Worm (Caenorhabditis elegans) whole organism, late embryonic: Measurements from ENCODE around the gene cyn-11.

Experiments
- F13H6.1 ChIP-seq: sonication (generic microtip); optimal IDR thresholded peaks from 2 replicates; lab custom pipeline; 2016; ENCODE audit warnings: missing genetic modification characterization, missing compliant biosample characterization
- K09A11.1 ChIP-seq: sonication (generic microtip); optimal IDR thresholded peaks from 2 replicates; lab custom pipeline; 2017; ENCODE audit warnings: antibody characterized with exemption, mild to moderate bottlenecking, missing genetic modification characterization, missing compliant biosample characterization; ENCODE audit not compliant: insufficient read depth
- T23F11.4 ChIP-seq: fragments of 200-800 bp; sonication (Bioruptor generic); optimal IDR thresholded peaks from 2 replicates; lab custom pipeline; 2018; ENCODE audit warnings: mild to moderate bottlenecking, missing genetic modification characterization, missing compliant biosample characterization
- Y22D7AL.16 ChIP-seq: sonication (generic microtip); optimal IDR thresholded peaks from 2 replicates; lab custom pipeline; 2016; ENCODE audit warnings: missing genetic modification characterization, missing compliant biosample characterization
- ahr-1 ChIP-seq: sonication (generic microtip); optimal IDR thresholded peaks from 2 replicates; lab custom pipeline; 2016; ENCODE audit warnings: missing genetic modification characterization, missing compliant biosample characterization
- ceh-14 ChIP-seq: sonication (generic microtip); optimal IDR thresholded peaks from 2 replicates; lab custom pipeline; 2016; ENCODE audit warnings: missing genotype, missing genetic modification characterization, missing compliant biosample characterization
- ceh-18 ChIP-seq: sonication (generic microtip); optimal IDR thresholded peaks from 2 replicates; lab custom pipeline; 2016; ENCODE audit warnings: missing genetic modification characterization, missing compliant biosample characterization
- ceh-2 ChIP-seq: sonication (generic microtip); optimal IDR thresholded peaks from 2 replicates; lab custom pipeline; 2016; ENCODE audit warnings: missing genotype, missing genetic modification characterization, missing compliant biosample characterization
- ceh-30 ChIP-seq: fragments of 150-350 bp; optimal IDR thresholded peaks from 2 replicates; lab custom pipeline; 2014; ENCODE audit warnings: missing biosample characterization, missing genetic modification characterization
- ceh-31 ChIP-seq: sonication (generic microtip); optimal IDR thresholded peaks from 2 replicates; lab custom pipeline; 2016; ENCODE audit warnings: missing genetic modification characterization, missing compliant biosample characterization
- ceh-34 ChIP-seq: sonication (generic microtip); optimal IDR thresholded peaks from 2 replicates; lab custom pipeline; 2016; ENCODE audit warnings: mild to moderate bottlenecking, missing genetic modification characterization, missing compliant biosample characterization
- ceh-48 ChIP-seq: sonication (generic microtip); optimal IDR thresholded peaks from 2 replicates; lab custom pipeline; 2016; ENCODE audit warnings: missing genetic modification characterization, inconsistent platforms, missing compliant biosample characterization
- ceh-9 ChIP-seq: sonication (generic microtip); optimal IDR thresholded peaks from 2 replicates; lab custom pipeline; 2016; ENCODE audit warnings: mild to moderate bottlenecking, missing genetic modification characterization, inconsistent platforms, missing compliant biosample characterization
- che-1 ChIP-seq: sonication (generic microtip); optimal IDR thresholded peaks from 2 replicates; lab custom pipeline; 2016; ENCODE audit warnings: mild to moderate bottlenecking, missing genetic modification characterization, missing compliant biosample characterization
- dmd-4 ChIP-seq: sonication (generic microtip); optimal IDR thresholded peaks from 2 replicates; lab custom pipeline; 2016; ENCODE audit warnings: borderline replicate concordance, missing genetic modification characterization, missing compliant biosample characterization
- elt-2 ChIP-seq: sonication (generic microtip); optimal IDR thresholded peaks from 2 replicates; lab custom pipeline; 2016; ENCODE audit warnings: missing genetic modification reagents, missing genetic modification characterization, missing compliant biosample characterization
- elt-4 ChIP-seq: sonication (generic microtip); optimal IDR thresholded peaks from 2 replicates; lab custom pipeline; 2016; ENCODE audit warnings: missing genetic modification characterization, missing compliant biosample characterization
- eyg-1 ChIP-seq: sonication (generic microtip); optimal IDR thresholded peaks from 2 replicates; lab custom pipeline; 2016; ENCODE audit warnings: missing genotype, missing genetic modification characterization, missing compliant biosample characterization
- fax-1 ChIP-seq: sonication (generic microtip); optimal IDR thresholded peaks from 2 replicates; lab custom pipeline; 2016; ENCODE audit warnings: missing genotype, missing genetic modification characterization, missing compliant biosample characterization
- fkh-10 ChIP-seq: fragments of 150-350 bp; optimal IDR thresholded peaks from 2 replicates; lab custom pipeline; 2014; ENCODE audit warnings: missing biosample characterization, missing genetic modification reagents, missing genetic modification characterization
- hlh-30 ChIP-seq: sonication (generic microtip); optimal IDR thresholded peaks from 2 replicates; lab custom pipeline; 2017; ENCODE audit warnings: antibody characterized with exemption, missing genetic modification characterization, missing compliant biosample characterization; ENCODE audit not compliant: insufficient read depth
- hlh-6 ChIP-seq: sonication (generic microtip); optimal IDR thresholded peaks from 2 replicates; lab custom pipeline; 2016; ENCODE audit warnings: missing genotype, missing genetic modification characterization, missing compliant biosample characterization
- lin-11 ChIP-seq: fragments of 200-800 bp; sonication (Bioruptor generic); optimal IDR thresholded peaks from 2 replicates; lab custom pipeline; 2018; ENCODE audit warnings: mild to moderate bottlenecking, missing genetic modification characterization, missing compliant biosample characterization
- madf-2 ChIP-seq: sonication (generic microtip); optimal IDR thresholded peaks from 2 replicates; lab custom pipeline; 2017; ENCODE audit warnings: missing genetic modification characterization, missing compliant biosample characterization
- nfya-1 ChIP-seq: sonication (generic microtip); optimal IDR thresholded peaks from 2 replicates; lab custom pipeline; 2017; ENCODE audit warnings: missing genetic modification characterization, mild to moderate bottlenecking, missing compliant biosample characterization, antibody characterized with exemption, moderate library complexity
- nhr-11 ChIP-seq: fragments of 150-350 bp; optimal IDR thresholded peaks from 2 replicates; lab custom pipeline; 2014; ENCODE audit warnings: missing biosample characterization, missing genetic modification characterization
- npax-4 ChIP-seq: sonication (generic microtip); optimal IDR thresholded peaks from 2 replicates; lab custom pipeline; 2016; ENCODE audit warnings: missing genetic modification characterization, missing compliant biosample characterization
- pha-2 ChIP-seq: sonication (generic microtip); optimal IDR thresholded peaks from 2 replicates; lab custom pipeline; 2017; ENCODE audit warnings: mild to moderate bottlenecking, missing genetic modification characterization, missing compliant biosample characterization
- pros-1 ChIP-seq: fragments of 150-350 bp; optimal IDR thresholded peaks from 2 replicates; lab custom pipeline; 2014; ENCODE audit warnings: missing biosample characterization, missing genetic modification reagents, missing genetic modification characterization
- ref-2 ChIP-seq: sonication (generic microtip); optimal IDR thresholded peaks from 2 replicates; lab custom pipeline; 2016; ENCODE audit warnings: missing genetic modification characterization, missing compliant biosample characterization
- syd-9 ChIP-seq: sonication (generic microtip); optimal IDR thresholded peaks from 2 replicates; lab custom pipeline; 2016; ENCODE audit warnings: mild to moderate bottlenecking, missing genetic modification characterization, moderate library complexity, missing compliant biosample characterization
- tbx-2 ChIP-seq: sonication (generic microtip); optimal IDR thresholded peaks from 2 replicates; lab custom pipeline; 2016; ENCODE audit warnings: missing genetic modification characterization, missing compliant biosample characterization
- tbx-7 ChIP-seq: sonication (generic microtip); optimal IDR thresholded peaks from 2 replicates; lab custom pipeline; 2016; ENCODE audit warnings: missing genotype, missing genetic modification characterization, missing compliant biosample characterization
- ttx-3 ChIP-seq: sonication (generic microtip); optimal IDR thresholded peaks from 2 replicates; lab custom pipeline; 2016; ENCODE audit warnings: missing genetic modification reagents, missing genetic modification characterization, missing compliant biosample characterization
- unc-42 ChIP-seq: sonication (generic microtip); optimal IDR thresholded peaks from 2 replicates; lab custom pipeline; 2016; ENCODE audit warnings: missing genotype, missing genetic modification characterization, missing compliant biosample characterization
- unc-55 ChIP-seq: sonication (generic microtip); optimal IDR thresholded peaks from 2 replicates; lab custom pipeline; 2017; ENCODE audit warnings: missing biosample characterization, missing genetic modification reagents, missing genetic modification characterization
- unc-86 ChIP-seq: sonication (generic microtip); optimal IDR thresholded peaks from 2 replicates; lab custom pipeline; 2016; ENCODE audit warnings: missing genetic modification characterization, missing compliant biosample characterization
- zip-5 ChIP-seq: sonication (generic microtip); optimal IDR thresholded peaks from 2 replicates; lab custom pipeline; 2016; ENCODE audit warnings: missing genetic modification characterization, missing compliant biosample characterization
- ztf-16 ChIP-seq: sonication (generic microtip); optimal IDR thresholded peaks from 2 replicates; lab custom pipeline; 2017; ENCODE audit warnings: missing genetic modification characterization, missing compliant biosample characterization

The cyn-11 gene

ce11 chrII:8716231-8716878 is at the start of gene cyn-11, which contains the start of gene T01B7.5:
cyn-11 (minus strand) TSS chrII:8716281.
T01B7.5 (plus strand) TSS chrII:8716828.
- peak; percentile 25 for TF ChIP-seq ttx-3 (tag; lab: Kevin White, UChicago)
- no peak for TF ChIP-seq F13H6.1 (tag; lab: Kevin White, UChicago)
- no peak for TF ChIP-seq dmd-4 (tag; lab: Kevin White, UChicago)
- TF ChIP-seq ceh-48 (tag; lab: Kevin White, UChicago): no peak
- no peak for TF ChIP-seq fax-1 (tag; lab: Kevin White, UChicago)
- TF ChIP-seq ztf-16 (tag; lab: Kevin White, UChicago): no peak
- TF ChIP-seq K09A11.1 (tag; lab: Kevin White, UChicago): peak; percentile 70
- peak; percentile 73 for TF ChIP-seq unc-42 (tag; lab: Kevin White, UChicago)
- TF ChIP-seq hlh-6 (tag; lab: Kevin White, UChicago): no peak
- TF ChIP-seq pha-2: no peak
- TF ChIP-seq tbx-2 (tag; lab: Kevin White, UChicago): peak; percentile 45
- peak; percentile 41 for TF ChIP-seq unc-86 (tag; lab: Kevin White, UChicago)
- TF ChIP-seq ceh-14 (tag; lab: Kevin White, UChicago): peak; percentile 20
- TF ChIP-seq ceh-2 (tag; lab: Kevin White, UChicago): peak; percentile 22
- no peak for TF ChIP-seq tbx-7 (tag; lab: Kevin White, UChicago)
- no peak for TF ChIP-seq zip-5 (tag; lab: Kevin White, UChicago)
- peak; percentile 27 for TF ChIP-seq nfya-1
- TF ChIP-seq syd-9 (tag; lab: Kevin White, UChicago): no peak
- no peak for TF ChIP-seq npax-4 (tag; lab: Kevin White, UChicago)
- TF ChIP-seq elt-2 (tag; lab: Kevin White, UChicago): peak; percentile 63
- no peak for TF ChIP-seq fkh-10 (GFP tag; lab: Kevin White, UChicago)
- TF ChIP-seq hlh-30 (tag; lab: Kevin White, UChicago): no peak
- TF ChIP-seq ceh-34: peak; percentile 6
- TF ChIP-seq ceh-18: no peak
- TF ChIP-seq eyg-1 (tag; lab: Kevin White, UChicago): peak; percentile 46
- peak; percentile 18 for TF ChIP-seq ceh-31 (tag; lab: Kevin White, UChicago)
- no peak for TF ChIP-seq ahr-1 (tag; lab: Kevin White, UChicago)
- TF ChIP-seq nhr-11: no peak

DNA sequence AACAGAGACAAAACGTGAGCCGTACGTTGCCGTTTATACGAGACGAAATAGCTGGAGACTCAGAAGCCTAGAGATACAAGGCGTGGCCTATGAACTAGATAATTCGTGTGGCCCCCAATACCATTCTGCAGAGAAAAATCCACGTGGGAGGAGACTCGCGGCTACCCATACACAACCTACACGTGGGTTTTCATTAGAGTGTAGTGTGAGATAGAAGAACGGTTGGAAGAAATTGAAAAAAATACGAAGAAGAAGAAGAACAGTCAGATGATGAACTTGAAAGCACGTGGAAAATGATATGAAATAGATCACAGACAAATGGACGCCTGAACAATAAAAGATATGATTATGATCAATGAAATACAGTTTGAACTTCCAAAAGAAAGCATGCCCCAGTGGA is 49.0 kb upstream of the cyn-11 start:
- no peak for TF ChIP-seq ceh-31 (tag; lab: Kevin White, UChicago)
- TF ChIP-seq ahr-1 (tag; lab: Kevin White, UChicago): no peak
- no peak for TF ChIP-seq ceh-30 (tag; lab: Kevin White, UChicago)
- no peak for TF ChIP-seq elt-4 (tag; lab: Kevin White, UChicago)
- no peak for TF ChIP-seq che-1 (tag; lab: Kevin White, UChicago)
- TF ChIP-seq madf-2 (tag; lab: Kevin White, UChicago): no peak
- no peak for TF ChIP-seq ref-2 (tag; lab: Kevin White, UChicago)
- no peak for TF ChIP-seq eyg-1 (tag; lab: Kevin White, UChicago)
- TF ChIP-seq T23F11.4 (GFP tag; lab: Kevin White, UChicago): no peak
- TF ChIP-seq unc-55 (GFP tag; lab: Kevin White, UChicago): no peak
- TF ChIP-seq ceh-34: no peak
- no peak for TF ChIP-seq Y22D7AL.16
- no peak for TF ChIP-seq tbx-7 (tag; lab: Kevin White, UChicago)
- TF ChIP-seq tbx-2 (tag; lab: Kevin White, UChicago): no peak
- no peak for TF ChIP-seq ceh-9 (tag; lab: Kevin White, UChicago)
- TF ChIP-seq ceh-48 (tag; lab: Kevin White, UChicago): no peak
- TF ChIP-seq pros-1 (tag; lab: Kevin White, UChicago): no peak
- TF ChIP-seq lin-11 (tag; lab: Kevin White, UChicago): no peak
